Fruit fly (Drosophila melanogaster) whole organism, wandering third instar larva: ENCODE results near the gene CycK.

ENCODE experiments used
- Jra ChIP-seq: sonication (Bioruptor generic); optimal IDR thresholded peaks from 2 replicates; lab custom pipeline; 2016; ENCODE audit warnings: missing biosample characterization, missing genetic modification characterization
- Sp1 ChIP-seq: fragments of 200-800 bp; sonication (Bioruptor generic); optimal IDR thresholded peaks from 3 replicates; lab custom pipeline; 2019; ENCODE audit warnings: missing biosample characterization, mild to moderate bottlenecking, missing genetic modification characterization, moderate library complexity
- dmrt93B ChIP-seq: fragments of 200-800 bp; sonication (Bioruptor generic); optimal IDR thresholded peaks from 2 replicates; lab custom pipeline; 2018; ENCODE audit warnings: missing biosample characterization, mild to moderate bottlenecking, missing genetic modification characterization
- fru ChIP-seq: fragments of 200-800 bp; sonication (Bioruptor generic); optimal IDR thresholded peaks from 3 replicates; lab custom pipeline; 2016; ENCODE audit warnings: missing biosample characterization, mild to moderate bottlenecking, missing genetic modification characterization
- h ChIP-seq: fragments of 200-800 bp; sonication (Bioruptor generic); optimal IDR thresholded peaks from 3 replicates; lab custom pipeline; 2016; ENCODE audit warnings: missing biosample characterization, mild to moderate bottlenecking, missing genetic modification characterization
- jim ChIP-seq: fragments of 175-275, 200-325 bp; sonication (Bioruptor generic); optimal IDR thresholded peaks from 2 replicates; lab custom pipeline; 2016; ENCODE audit warnings: missing biosample characterization, mild to moderate bottlenecking, missing genetic modification characterization
- pan ChIP-seq: fragments of >200 bp; optimal IDR thresholded peaks from 2 replicates; lab custom pipeline; 2017
- psq ChIP-seq: fragments of 200-800 bp; sonication (Bioruptor generic); optimal IDR thresholded peaks from 3 replicates; lab custom pipeline; 2017; ENCODE audit warnings: missing biosample characterization, mild to moderate bottlenecking, missing genetic modification characterization, moderate library complexity
- rgr ChIP-seq: fragments of 200-800 bp; sonication (Bioruptor generic); optimal IDR thresholded peaks from 3 replicates; lab custom pipeline; 2016; ENCODE audit warnings: missing biosample characterization, mild to moderate bottlenecking, missing genetic modification characterization
- usp ChIP-seq: fragments of >200 bp; optimal IDR thresholded peaks from 2 replicates; lab custom pipeline; 2017; ENCODE audit warnings: missing biosample characterization, missing genetic modification characterization

DNA sequence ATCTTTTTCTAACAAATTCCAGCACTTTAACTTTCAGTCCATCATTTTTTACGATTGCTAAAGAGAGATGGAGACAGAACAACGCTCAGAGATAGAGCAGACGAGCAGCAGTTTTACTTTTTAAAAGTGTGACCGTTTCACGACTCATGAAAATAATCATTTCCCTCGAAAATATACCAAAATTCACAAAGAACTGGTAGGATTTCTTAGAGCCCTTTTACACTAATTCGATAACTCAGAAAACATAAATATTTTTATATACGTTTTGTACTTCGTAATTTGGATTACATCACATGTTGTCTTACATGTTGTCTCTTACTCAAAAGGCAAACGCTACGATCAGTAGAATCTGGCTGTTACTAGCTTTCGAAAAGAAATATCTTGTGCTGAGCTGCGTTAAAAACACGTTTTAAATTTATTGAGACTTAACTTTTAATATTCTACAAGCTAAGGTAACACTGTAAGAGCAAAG, 39.1 kb upstream of the CycK start, which contains the start of gene Clamp:
- TF ChIP-seq fru (GFP tag; lab: Kevin White, UChicago): no peak
- no peak for TF ChIP-seq psq (GFP tag; lab: Kevin White, UChicago)
- TF ChIP-seq pan: no peak
- TF ChIP-seq usp (GFP tag; lab: Kevin White, UChicago): no peak
- TF ChIP-seq dmrt93B (GFP tag; lab: Kevin White, UChicago): no peak
- no peak for TF ChIP-seq h (GFP tag; lab: Kevin White, UChicago)
- no peak for TF ChIP-seq Sp1 (GFP tag; lab: Kevin White, UChicago)
- no peak for TF ChIP-seq rgr
- no peak for TF ChIP-seq Jra
- no peak for TF ChIP-seq jim
